Fruit fly (Drosophila melanogaster) whole organism, embryonic: ENCODE data around the gene morgue.
A peak's percentile ranks its signal among the peaks of the same experiment; 100 is the strongest.

Experiments used
- ATbp ChIP-seq: fragments of 200-800 bp; sonication (Bioruptor generic); optimal IDR thresholded peaks from 2 replicates; lab custom pipeline; 2017; ENCODE audit warnings: missing biosample characterization, mild to moderate bottlenecking, missing genetic modification characterization, missing genetic modification reagents
- CG12299 ChIP-seq: fragments of 200-800 bp; sonication (Bioruptor generic); optimal IDR thresholded peaks from 2 replicates; lab custom pipeline; 2018; ENCODE audit warnings: missing biosample characterization, mild to moderate bottlenecking, missing genetic modification characterization
- CG12391 ChIP-seq: fragments of 200-800 bp; sonication (Bioruptor generic); optimal IDR thresholded peaks from 3 replicates; lab custom pipeline; 2018; ENCODE audit warnings: missing biosample characterization, mild to moderate bottlenecking, missing genetic modification characterization, moderate library complexity
- CG12659 ChIP-seq: fragments of 200-800 bp; sonication (Bioruptor generic); optimal IDR thresholded peaks from 3 replicates; lab custom pipeline; 2017; ENCODE audit warnings: mild to moderate bottlenecking, missing biosample characterization, missing genetic modification reagents, missing genetic modification characterization
- CG17568 ChIP-seq: fragments of 200-800 bp; sonication (Bioruptor generic); optimal IDR thresholded peaks from 2 replicates; lab custom pipeline; 2018; ENCODE audit warnings: missing biosample characterization, mild to moderate bottlenecking, missing genetic modification characterization, moderate library complexity
- CG17912 ChIP-seq: fragments of 200-800 bp; sonication (Bioruptor generic); optimal IDR thresholded peaks from 2 replicates; lab custom pipeline; 2018; ENCODE audit warnings: missing biosample characterization, mild to moderate bottlenecking, missing genetic modification characterization
- CG18764 ChIP-seq: fragments of 200-800 bp; sonication (Bioruptor generic); optimal IDR thresholded peaks from 3 replicates; lab custom pipeline; 2016; ENCODE audit warnings: missing biosample characterization, missing genetic modification characterization
- CG2202 ChIP-seq: fragments of 200-800 bp; sonication (Bioruptor generic); optimal IDR thresholded peaks from 2 replicates; lab custom pipeline; 2018; ENCODE audit warnings: missing biosample characterization, mild to moderate bottlenecking, missing genetic modification characterization
- CG2875 ChIP-seq: fragments of 200-800 bp; sonication (Bioruptor generic); optimal IDR thresholded peaks from 2 replicates; lab custom pipeline; 2017; ENCODE audit warnings: missing biosample characterization, mild to moderate bottlenecking, missing genetic modification characterization, missing genetic modification reagents
- CG33213 ChIP-seq: fragments of 200-800 bp; sonication (Bioruptor generic); optimal IDR thresholded peaks from 3 replicates; lab custom pipeline; 2016; ENCODE audit warnings: missing biosample characterization, missing genetic modification characterization
- CG3995 ChIP-seq: fragments of 200-800 bp; sonication (Bioruptor generic); optimal IDR thresholded peaks from 3 replicates; lab custom pipeline; 2016; ENCODE audit warnings: missing biosample characterization, missing genetic modification characterization
- CG42726 ChIP-seq: fragments of 200-800 bp; sonication (Bioruptor generic); IDR thresholded peaks from 2 replicates; pipeline ENCODE4 v1.3.6; 2022; ENCODE audit warnings: missing biosample characterization, missing genetic modification characterization; ENCODE audit not compliant: partially characterized antibody
- CG4707 ChIP-seq: fragments of 200-800 bp; sonication (Bioruptor generic); optimal IDR thresholded peaks from 2 replicates; lab custom pipeline; 2018; ENCODE audit warnings: missing biosample characterization, mild to moderate bottlenecking, missing genetic modification characterization, moderate library complexity
- CG6765 ChIP-seq: fragments of 200-800 bp; sonication (Bioruptor generic); optimal IDR thresholded peaks from 3 replicates; lab custom pipeline; 2017; ENCODE audit warnings: missing biosample characterization, mild to moderate bottlenecking, missing genetic modification characterization
- CG6854 ChIP-seq: fragments of 200-800 bp; sonication (Bioruptor generic); optimal IDR thresholded peaks from 3 replicates; lab custom pipeline; 2017; ENCODE audit warnings: missing biosample characterization, mild to moderate bottlenecking, missing genetic modification characterization
- CG8089 ChIP-seq: fragments of 200-800 bp; sonication (Bioruptor generic); optimal IDR thresholded peaks from 3 replicates; lab custom pipeline; 2016; ENCODE audit warnings: missing biosample characterization, missing genetic modification characterization
- Dip2 ChIP-seq: fragments of 200-800 bp; sonication (Bioruptor generic); IDR thresholded peaks from 2 replicates; pipeline ENCODE4 v1.3.6; 2022; ENCODE audit warnings: missing biosample characterization, missing genetic modification characterization
- Ets65A ChIP-seq: fragments of 200-800 bp; sonication (Bioruptor generic); peaks from one replicate; lab custom pipeline; 2016; ENCODE audit warnings: missing biosample characterization, missing genetic modification characterization
- Gug ChIP-seq: fragments of 200-800 bp; sonication (Bioruptor generic); IDR thresholded peaks from 4 replicates; pipeline ENCODE4 v1.3.6; 2022; ENCODE audit warnings: missing biosample characterization, missing genetic modification characterization
- H2.0 ChIP-seq: fragments of 200-800 bp; sonication (Bioruptor generic); IDR thresholded peaks from 2 replicates; pipeline ENCODE4 v1.3.6; 2022; ENCODE audit warnings: missing biosample characterization, missing genetic modification characterization
- HLH54F ChIP-seq: fragments of 200-800 bp; sonication (Bioruptor generic); optimal IDR thresholded peaks from 3 replicates; lab custom pipeline; 2016; ENCODE audit warnings: missing biosample characterization, missing genetic modification characterization
- Hand ChIP-seq: fragments of 200-800 bp; sonication (Bioruptor generic); optimal IDR thresholded peaks from 2 replicates; lab custom pipeline; 2017; ENCODE audit warnings: mild to moderate bottlenecking, missing biosample characterization, missing genetic modification reagents, missing genetic modification characterization
- Hey ChIP-seq: fragments of 200-800 bp; sonication (Bioruptor generic); optimal IDR thresholded peaks from 3 replicates; lab custom pipeline; 2018; ENCODE audit warnings: missing biosample characterization, mild to moderate bottlenecking, missing genetic modification characterization
- Meics ChIP-seq: fragments of 200-800 bp; sonication (Bioruptor generic); optimal IDR thresholded peaks from 2 replicates; lab custom pipeline; 2017; ENCODE audit warnings: missing biosample characterization, mild to moderate bottlenecking, missing genetic modification characterization
- Nf-YA ChIP-seq: fragments of 200-800 bp; sonication (Bioruptor generic); IDR thresholded peaks from 2 replicates; pipeline ENCODE4 v1.3.6; 2022; ENCODE audit warnings: missing biosample characterization, missing genetic modification characterization
- Nf-YC ChIP-seq: fragments of 200-800 bp; optimal IDR thresholded peaks from 3 replicates; lab custom pipeline; 2019; ENCODE audit warnings: missing biosample characterization, mild to moderate bottlenecking, missing genetic modification characterization, moderate library complexity
- Opbp ChIP-seq: fragments of 200-800 bp; sonication (Bioruptor generic); IDR thresholded peaks from 3 replicates; pipeline ENCODE4 v1.3.6; 2022; ENCODE audit warnings: missing biosample characterization, missing genetic modification characterization; ENCODE audit not compliant: partially characterized antibody
- Rfx ChIP-seq: fragments of 200-800 bp; sonication (Bioruptor generic); IDR thresholded peaks from 2 replicates; pipeline ENCODE4 v1.3.6; 2022; ENCODE audit warnings: missing biosample characterization, missing genetic modification characterization
- Xbp1 ChIP-seq: fragments of 200-800 bp; sonication (Bioruptor generic); optimal IDR thresholded peaks from 3 replicates; lab custom pipeline; 2016; ENCODE audit warnings: missing biosample characterization, mild to moderate bottlenecking, missing genetic modification characterization
- abd-A ChIP-seq: fragments of 200-800 bp; sonication (Bioruptor generic); optimal IDR thresholded peaks from 3 replicates; lab custom pipeline; 2019; ENCODE audit warnings: missing biosample characterization, mild to moderate bottlenecking, missing genetic modification characterization, moderate library complexity
- amos ChIP-seq: fragments of 200-800 bp; sonication (Bioruptor generic); IDR thresholded peaks from 2 replicates; pipeline ENCODE4 v1.3.6; 2022; ENCODE audit warnings: missing biosample characterization, missing genetic modification characterization; ENCODE audit not compliant: partially characterized antibody
- ato ChIP-seq: fragments of 200-800 bp; sonication (Bioruptor generic); IDR thresholded peaks from 2 replicates; pipeline ENCODE4 v1.3.6; 2022; ENCODE audit warnings: missing biosample characterization, missing genetic modification characterization; ENCODE audit not compliant: partially characterized antibody
- cas ChIP-seq: fragments of 200-800 bp; sonication (Bioruptor generic); IDR thresholded peaks from 2 replicates; pipeline ENCODE4 v1.3.6; 2022; ENCODE audit warnings: missing biosample characterization, missing genetic modification characterization
- corto ChIP-seq: fragments of 200-800 bp; sonication (Bioruptor generic); optimal IDR thresholded peaks from 2 replicates; lab custom pipeline; 2016; ENCODE audit warnings: missing biosample characterization, mild to moderate bottlenecking, missing genetic modification characterization, moderate library complexity
- dmrt99B ChIP-seq: fragments of 200-800 bp; sonication (Bioruptor generic); optimal IDR thresholded peaks from 2 replicates; lab custom pipeline; 2018; ENCODE audit warnings: missing biosample characterization, mild to moderate bottlenecking, missing genetic modification characterization, moderate library complexity
- ems ChIP-seq: fragments of 200-800 bp; sonication (Bioruptor generic); optimal IDR thresholded peaks from 3 replicates; lab custom pipeline; 2016; ENCODE audit warnings: missing biosample characterization, missing genetic modification characterization
- inv ChIP-seq: fragments of 200-800 bp; sonication (Bioruptor generic); IDR thresholded peaks from 2 replicates; pipeline ENCODE4 v1.3.6; 2022; ENCODE audit warnings: missing biosample characterization, missing genetic modification characterization; ENCODE audit not compliant: partially characterized antibody
- kah ChIP-seq: fragments of 200-800 bp; sonication (Bioruptor generic); optimal IDR thresholded peaks from 2 replicates; lab custom pipeline; 2018; ENCODE audit warnings: missing biosample characterization, mild to moderate bottlenecking, missing genetic modification characterization
- ken ChIP-seq: fragments of 200-800 bp; sonication (Bioruptor generic); IDR thresholded peaks from 3 replicates; pipeline ENCODE4 v1.3.6; 2022; ENCODE audit warnings: missing biosample characterization, missing genetic modification characterization
- nerfin-1 ChIP-seq: fragments of 200-800 bp; sonication (Bioruptor generic); optimal IDR thresholded peaks from 3 replicates; lab custom pipeline; 2019; ENCODE audit warnings: missing biosample characterization, mild to moderate bottlenecking, missing genetic modification characterization, moderate library complexity
- phol ChIP-seq: fragments of 200-800 bp; sonication (Bioruptor generic); optimal IDR thresholded peaks from 3 replicates; lab custom pipeline; 2018; ENCODE audit warnings: missing biosample characterization, mild to moderate bottlenecking, missing genetic modification characterization, moderate library complexity
- pita ChIP-seq: fragments of 200-800 bp; sonication (Bioruptor generic); optimal IDR thresholded peaks from 2 replicates; lab custom pipeline; 2017; ENCODE audit warnings: missing biosample characterization, mild to moderate bottlenecking, missing genetic modification characterization
- ranshi ChIP-seq: fragments of 200-800 bp; sonication (Bioruptor generic); IDR thresholded peaks from 2 replicates; pipeline ENCODE4 v1.3.6; 2022; ENCODE audit warnings: missing biosample characterization, missing genetic modification characterization
- row ChIP-seq: fragments of 200-800 bp; sonication (Bioruptor generic); IDR thresholded peaks from 3 replicates; pipeline ENCODE4 v1.3.6; 2022; ENCODE audit warnings: missing biosample characterization, missing genetic modification characterization
- sens ChIP-seq: fragments of 200-800 bp; sonication (Bioruptor generic); peaks from one replicate; lab custom pipeline; 2016; ENCODE audit warnings: missing biosample characterization, missing genetic modification characterization
- sens-2 ChIP-seq: fragments of 200-800 bp; sonication (Bioruptor generic); IDR thresholded peaks from 2 replicates; pipeline ENCODE4 v1.3.6; 2022; ENCODE audit warnings: missing biosample characterization, missing genetic modification characterization
- seq ChIP-seq: fragments of 200-800 bp; sonication (Bioruptor generic); IDR thresholded peaks from 2 replicates; pipeline ENCODE4 v1.3.6; 2022; ENCODE audit warnings: missing biosample characterization, missing genetic modification characterization
- tll ChIP-seq, 2 experiments: fragments of 200-800 bp in 1 of 2; fragments of >200 bp in 1 of 2; sonication (Bioruptor generic) in 1 of 2; optimal IDR thresholded peaks; 2 replicates each; lab custom pipeline; 2017 to 2019; ENCODE audit warnings: missing biosample characterization in 2 of 2, missing genetic modification characterization in 2 of 2, mild to moderate bottlenecking in 1 of 2, moderate library complexity in 1 of 2
- ttk ChIP-seq: fragments of 200-800 bp; sonication (Bioruptor generic); IDR thresholded peaks from 2 replicates; pipeline ENCODE4 v2.1.2; 2022; ENCODE audit warnings: missing biosample characterization, missing genetic modification characterization
- twi ChIP-seq: fragments of 200-800 bp; optimal IDR thresholded peaks from 2 replicates; lab custom pipeline; 2019; ENCODE audit warnings: missing biosample characterization, mild to moderate bottlenecking, missing genetic modification characterization, moderate library complexity
- usp ChIP-seq: fragments of >200 bp; optimal IDR thresholded peaks from 2 replicates; lab custom pipeline; 2017; ENCODE audit warnings: missing biosample characterization, missing genetic modification characterization

morgue gene

DNA sequence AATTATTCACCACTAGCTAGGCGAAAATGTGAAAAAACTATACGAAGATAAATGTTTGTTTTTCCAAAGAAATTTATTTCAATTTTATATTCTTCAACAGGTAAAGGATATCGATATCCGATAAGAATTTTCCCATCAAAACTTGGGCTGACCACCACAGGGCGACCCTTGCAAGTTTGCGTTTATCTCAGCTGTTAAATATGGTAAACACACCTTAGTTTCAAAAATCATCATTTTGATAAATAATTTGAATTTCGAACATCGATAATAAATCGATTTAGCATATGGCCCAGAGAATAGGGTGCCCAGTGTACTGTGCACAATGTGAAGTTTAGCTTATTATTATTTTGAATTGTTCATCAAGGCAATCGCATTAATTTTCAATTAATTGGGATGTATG, 18.8 kb upstream of the morgue start, which contains the start of the genes CG15443 and Paris (continued):
- TF ChIP-seq CG6765 (GFP tag; lab: Kevin White, UChicago) (no peak), Nf-YC (tag; lab: Kevin White, UChicago) (peak; percentile 10), twi (tag; lab: Kevin White, UChicago) (peak; percentile 7), Ets65A (GFP tag; lab: Kevin White, UChicago) (no peak), Hand (GFP tag; lab: Kevin White, UChicago) (no peak), ATbp (GFP tag; lab: Kevin White, UChicago) (no peak), ttk (GFP tag; lab: Robert Waterston, UW) (no peak), phol (tag; lab: Kevin White, UChicago) (peak; percentile 38), pita (no peak), CG42726 (GFP tag; lab: Robert Waterston, UW) (no peak), CG3995 (GFP tag; lab: Kevin White, UChicago) (no peak), CG2875 (GFP tag; lab: Kevin White, UChicago) (no peak), ranshi (GFP tag; lab: Robert Waterston, UW) (no peak), Rfx (GFP tag; lab: Robert Waterston, UW) (peak; percentile 31; the same call in 1 of the 2 replicates), ems (GFP tag; lab: Kevin White, UChicago) (no peak), Xbp1 (GFP tag; lab: Kevin White, UChicago) (no peak), CG17912 (GFP tag; lab: Kevin White, UChicago) (no peak), CG4707 (GFP tag; lab: Kevin White, UChicago) (no peak), amos (peak; percentile 65), ato (GFP tag; lab: Robert Waterston, UW) (peak; percentile 87), kah (GFP tag; lab: Kevin White, UChicago) (peak; percentile 50), CG12391 (tag; lab: Kevin White, UChicago) (no peak), HLH54F (GFP tag; lab: Kevin White, UChicago) (no peak), Meics (GFP tag; lab: Kevin White, UChicago) (peak; percentile 21), row (GFP tag; lab: Robert Waterston, UW) (peak; percentile 34; the same call in 1 of the 3 replicates), CG33213 (GFP tag; lab: Kevin White, UChicago) (no peak), inv (peak; percentile 73), tll (GFP tag; optimal IDR thresholded peaks at IDR 0.05; lab: Kevin White, UChicago) (no peak), CG18764 (no peak), CG8089 (GFP tag; lab: Kevin White, UChicago) (no peak), Nf-YA (GFP tag; lab: Robert Waterston, UW) (no peak), usp (GFP tag; lab: Kevin White, UChicago) (no peak), abd-A (no peak), dmrt99B (tag; lab: Kevin White, UChicago) (no peak), H2.0 (no peak), CG12299 (tag; lab: Kevin White, UChicago) (no peak), sens-2 (no peak), Opbp (GFP tag; lab: Robert Waterston, UW) (peak; percentile 82; the same call in 2 of the 3 replicates), CG2202 (tag; lab: Kevin White, UChicago) (no peak), corto (GFP tag; lab: Kevin White, UChicago) (no peak), CG17568 (GFP tag; lab: Kevin White, UChicago) (no peak), CG12659 (peak; percentile 46), ken (GFP tag; lab: Robert Waterston, UW) (no peak), CG6854 (no peak), seq (GFP tag; lab: Robert Waterston, UW) (no peak), cas (GFP tag; lab: Robert Waterston, UW) (no peak), nerfin-1 (no peak), Hey (tag; lab: Kevin White, UChicago) (no peak), Gug (GFP tag; lab: Robert Waterston, UW) (no peak), sens (GFP tag; lab: Kevin White, UChicago) (peak; percentile 82), Dip2 (GFP tag; lab: Robert Waterston, UW) (no peak)
